Worm (Caenorhabditis elegans) whole organism, L3 larva: ENCODE data around the gene nhr-71.

ENCODE experiments used
- ZK546.5 ChIP-seq: sonication (generic microtip); optimal IDR thresholded peaks from 2 replicates; lab custom pipeline; 2017; ENCODE audit warnings: missing biosample characterization, missing genetic modification characterization
- ceh-16 ChIP-seq: sonication (generic microtip); optimal IDR thresholded peaks from 2 replicates; lab custom pipeline; 2017; ENCODE audit warnings: missing biosample characterization, missing genetic modification characterization
- ceh-28 ChIP-seq: fragments of 150-350 bp; optimal IDR thresholded peaks from 2 replicates; lab custom pipeline; 2014; ENCODE audit warnings: missing biosample characterization, missing genetic modification reagents, missing genetic modification characterization
- ceh-82 ChIP-seq: fragments of 150-350 bp; optimal IDR thresholded peaks from 2 replicates; lab custom pipeline; 2014; ENCODE audit warnings: missing biosample characterization, missing genetic modification characterization
- ceh-9 ChIP-seq: sonication (generic microtip); optimal IDR thresholded peaks from 2 replicates; lab custom pipeline; 2018; ENCODE audit warnings: missing biosample characterization, missing genetic modification characterization
- daf-12 ChIP-seq: fragments of 150-350 bp; optimal IDR thresholded peaks from 2 replicates; lab custom pipeline; 2014; ENCODE audit warnings: missing biosample characterization, missing genetic modification reagents, missing genetic modification characterization
- egl-5 ChIP-seq: fragments of 150-350 bp; optimal IDR thresholded peaks from 2 replicates; lab custom pipeline; 2017; ENCODE audit warnings: missing biosample characterization, missing genetic modification reagents, missing genetic modification characterization, inconsistent platforms
- elt-1 ChIP-seq: fragments of 150-350 bp; optimal IDR thresholded peaks from 2 replicates; lab custom pipeline; 2014; ENCODE audit warnings: missing biosample characterization, missing genetic modification characterization
- elt-2 ChIP-seq: sonication (generic microtip); optimal IDR thresholded peaks from 2 replicates; lab custom pipeline; 2016; ENCODE audit warnings: missing genetic modification reagents, mild to moderate bottlenecking, missing genetic modification characterization, missing compliant biosample characterization
- elt-3 ChIP-seq, 3 experiments: fragments of 150-350 bp in 1 of 3; sonication (generic microtip) in 2 of 3; optimal IDR thresholded peaks; 2 replicates in 2 of 3; 4 replicates in 1 of 3; lab custom pipeline; 2014 to 2017; ENCODE audit warnings: missing biosample characterization in 3 of 3, missing genetic modification characterization in 3 of 3
- eor-1 ChIP-seq, 2 experiments: fragments of 150-350 bp; optimal IDR thresholded peaks; 2 replicates each; lab custom pipeline; 2014 to 2018; ENCODE audit warnings: missing biosample characterization in 2 of 2, missing genetic modification characterization in 2 of 2
- fkh-10 ChIP-seq: sonication (generic microtip); optimal IDR thresholded peaks from 2 replicates; lab custom pipeline; 2017; ENCODE audit warnings: missing biosample characterization, missing genetic modification reagents, missing genetic modification characterization
- fos-1 ChIP-seq: fragments of 150-350 bp; optimal IDR thresholded peaks from 2 replicates; lab custom pipeline; 2014; ENCODE audit warnings: missing biosample characterization, missing genetic modification characterization
- lin-39 ChIP-seq: fragments of 150-350 bp; optimal IDR thresholded peaks from 2 replicates; lab custom pipeline; 2018; ENCODE audit warnings: missing biosample characterization, missing genetic modification reagents, missing genetic modification characterization
- mdl-1 ChIP-seq: fragments of 150-350 bp; optimal IDR thresholded peaks from 2 replicates; lab custom pipeline; 2014; ENCODE audit warnings: missing biosample characterization, missing genetic modification characterization
- mml-1 ChIP-seq: fragments of 150-350 bp; sonication (generic microtip); optimal IDR thresholded peaks from 3 replicates; lab custom pipeline; 2014; ENCODE audit warnings: missing biosample characterization, missing genetic modification characterization
- nfya-1 ChIP-seq: sonication (generic microtip); optimal IDR thresholded peaks from 2 replicates; lab custom pipeline; 2017; ENCODE audit warnings: missing genetic modification characterization, mild to moderate bottlenecking, missing compliant biosample characterization, antibody characterized with exemption, moderate library complexity; ENCODE audit not compliant: insufficient read depth
- nhr-11 ChIP-seq: fragments of 150-350 bp; optimal IDR thresholded peaks from 2 replicates; lab custom pipeline; 2014; ENCODE audit warnings: missing biosample characterization, missing genetic modification characterization
- nhr-12 ChIP-seq: fragments of 150-350 bp; optimal IDR thresholded peaks from 2 replicates; lab custom pipeline; 2014; ENCODE audit warnings: missing biosample characterization, missing genetic modification characterization
- nhr-23 ChIP-seq: fragments of 150-350 bp; optimal IDR thresholded peaks from 2 replicates; lab custom pipeline; 2014; ENCODE audit warnings: missing biosample characterization, missing genetic modification reagents, missing genetic modification characterization
- nhr-25 ChIP-seq: sonication (generic microtip); optimal IDR thresholded peaks from 2 replicates; lab custom pipeline; 2017; ENCODE audit warnings: missing biosample characterization, missing genetic modification characterization
- nhr-28 ChIP-seq: fragments of 150-350 bp; optimal IDR thresholded peaks from 2 replicates; lab custom pipeline; 2014; ENCODE audit warnings: missing biosample characterization, missing genetic modification characterization
- nhr-43 ChIP-seq: sonication (generic microtip); optimal IDR thresholded peaks from 2 replicates; lab custom pipeline; 2016; ENCODE audit warnings: mild to moderate bottlenecking, missing genetic modification characterization, missing compliant biosample characterization; ENCODE audit not compliant: poor library complexity, severe bottlenecking
- nhr-76 ChIP-seq: fragments of 150-350 bp; sonication (generic microtip); optimal IDR thresholded peaks from 5 replicates; lab custom pipeline; 2014; ENCODE audit warnings: missing biosample characterization, missing genetic modification characterization
- nhr-77 ChIP-seq: fragments of 150-350 bp; optimal IDR thresholded peaks from 2 replicates; lab custom pipeline; 2014; ENCODE audit warnings: missing biosample characterization, missing genetic modification characterization
- pha-4 ChIP-seq: fragments of 150-350 bp; optimal IDR thresholded peaks from 2 replicates; lab custom pipeline; 2014; ENCODE audit warnings: missing biosample characterization, missing genetic modification reagents, missing genetic modification characterization
- pqm-1 ChIP-seq: fragments of 150-350 bp; optimal IDR thresholded peaks from 2 replicates; lab custom pipeline; 2017; ENCODE audit warnings: missing biosample characterization, missing genetic modification characterization, inconsistent platforms
- skn-1 ChIP-seq: fragments of 150-350 bp; optimal IDR thresholded peaks from 2 replicates; lab custom pipeline; 2014; ENCODE audit warnings: missing biosample characterization, missing genetic modification characterization
- tbx-2 ChIP-seq: sonication (generic microtip); optimal IDR thresholded peaks from 2 replicates; lab custom pipeline; 2016; ENCODE audit warnings: mild to moderate bottlenecking, missing genetic modification characterization, missing compliant biosample characterization
- unc-62 ChIP-seq: fragments of 150-350 bp; sonication (generic microtip); optimal IDR thresholded peaks from 4 replicates; lab custom pipeline; 2014; ENCODE audit warnings: missing biosample characterization, missing genetic modification reagents, missing genetic modification characterization
- zag-1 ChIP-seq: fragments of 150-350 bp; optimal IDR thresholded peaks from 2 replicates; lab custom pipeline; 2014; ENCODE audit warnings: missing biosample characterization, missing genetic modification characterization
- ztf-11 ChIP-seq: fragments of 150-350 bp; optimal IDR thresholded peaks from 2 replicates; lab custom pipeline; 2014; ENCODE audit warnings: missing biosample characterization, missing genetic modification characterization

nhr-71 gene

DNA sequence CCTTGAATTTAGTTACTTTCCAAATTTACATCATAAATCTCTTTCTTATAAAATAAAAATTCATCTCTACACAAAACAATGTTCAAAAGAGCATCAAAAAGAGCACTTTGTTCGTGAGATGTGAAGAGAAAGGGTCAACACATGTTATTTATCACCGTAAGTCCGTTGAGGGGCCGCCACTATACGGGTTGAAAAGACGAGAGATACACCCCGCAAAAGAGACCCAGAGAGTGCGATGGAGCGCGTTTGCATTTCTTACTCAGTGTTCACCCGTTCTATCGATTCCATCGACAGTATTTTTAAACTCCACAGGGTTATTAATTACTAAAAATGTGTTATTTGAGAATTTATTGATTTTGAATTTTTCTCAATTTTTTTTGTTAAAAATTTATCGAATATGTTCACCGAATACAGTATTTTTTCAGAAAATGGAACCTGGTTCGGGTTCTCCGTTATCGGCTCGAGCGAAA is 20.2 kb upstream of the nhr-71 start, which contains the start of gene pix-1 (continued):
- peak; percentile 59 for TF ChIP-seq nhr-23 (tag; lab: Kevin White, UChicago)
- no peak for TF ChIP-seq elt-3 (tag; optimal IDR thresholded peaks at IDR 0.05; lab: Kevin White, UChicago)
- no peak for TF ChIP-seq ceh-16 (tag; lab: Kevin White, UChicago)
- TF ChIP-seq ceh-28 (tag; lab: Kevin White, UChicago) = peak; percentile 50
- peak; percentile 53 for TF ChIP-seq nhr-43
- TF ChIP-seq ceh-9 (tag; lab: Kevin White, UChicago) = no peak

DNA sequence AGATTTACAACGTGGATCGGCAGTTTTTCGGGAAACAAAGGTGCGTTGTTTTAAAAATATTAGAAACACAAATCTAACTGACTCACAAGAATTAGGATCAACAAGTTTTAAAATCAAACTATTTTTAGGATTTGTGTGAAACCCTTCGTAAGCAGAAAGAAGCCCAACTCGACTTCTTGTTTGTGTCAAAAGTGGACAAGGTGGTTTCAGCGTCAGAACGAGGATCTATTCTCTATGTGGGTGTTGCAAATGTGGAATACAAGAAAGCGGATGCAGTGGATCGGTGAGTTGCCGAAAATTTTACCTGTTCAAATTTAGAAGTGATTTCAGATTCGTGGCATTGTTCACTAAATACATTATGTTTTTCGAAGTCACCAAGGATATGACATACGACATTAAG is 18.1 kb upstream of the nhr-71 start:
- TF ChIP-seq tbx-2 (tag; lab: Kevin White, UChicago) (no peak), elt-3 (tag; optimal IDR thresholded peaks at IDR 0.05; lab: Kevin White, UChicago) (no peak), pha-4 (tag; lab: Kevin White, UChicago) (no peak), ceh-9 (tag; lab: Kevin White, UChicago) (no peak), egl-5 (tag; lab: Kevin White, UChicago) (no peak), daf-12 (tag; lab: Kevin White, UChicago) (no peak), nhr-11 (tag; lab: Kevin White, UChicago) (no peak), elt-2 (tag; lab: Kevin White, UChicago) (no peak), nhr-76 (tag; lab: Kevin White, UChicago) (no peak), ztf-11 (tag; lab: Kevin White, UChicago) (no peak), skn-1 (tag; lab: Kevin White, UChicago) (no peak), fkh-10 (GFP tag; lab: Kevin White, UChicago) (no peak), pqm-1 (tag; lab: Kevin White, UChicago) (no peak), ZK546.5 (no peak)
- TF ChIP-seq, all 47 proteins: peak for 0

DNA sequence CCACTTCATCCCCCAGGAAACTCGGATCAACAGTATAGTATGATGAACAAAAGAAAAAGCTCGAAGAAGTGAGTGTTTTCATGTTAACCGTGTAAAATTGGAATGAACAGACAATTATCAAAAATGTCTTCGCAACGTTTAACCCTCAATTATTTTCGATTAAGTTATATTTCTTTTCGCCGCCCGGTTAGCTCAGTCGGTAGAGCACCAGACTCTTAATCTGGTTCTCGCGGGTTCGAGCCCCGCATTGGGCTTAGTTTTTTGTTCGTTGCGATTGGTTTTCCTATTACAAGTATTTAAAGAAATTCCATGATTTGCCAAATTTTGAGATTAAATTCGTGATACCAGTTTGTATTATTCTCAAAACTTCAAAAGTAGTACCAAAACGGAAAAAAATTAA is 17.4 kb upstream of the nhr-71 start:
- TF ChIP-seq ceh-16 (tag; lab: Kevin White, UChicago) (no peak), pha-4 (tag; lab: Kevin White, UChicago) (no peak), lin-39 (no peak), nhr-28 (tag; lab: Kevin White, UChicago) (no peak), unc-62 (GFP tag; lab: Kevin White, UChicago) (no peak), nfya-1 (tag; lab: Kevin White, UChicago) (no peak), egl-5 (tag; lab: Kevin White, UChicago) (no peak), ceh-9 (tag; lab: Kevin White, UChicago) (no peak), nhr-12 (no peak), nhr-11 (tag; lab: Kevin White, UChicago) (no peak), eor-1 (tag; optimal IDR thresholded peaks at IDR 0.05; lab: Kevin White, UChicago) (no peak), tbx-2 (tag; lab: Kevin White, UChicago) (no peak), mml-1 (tag; lab: Kevin White, UChicago) (no peak), nhr-43 (no peak), ceh-82 (no peak), mdl-1 (tag; lab: Kevin White, UChicago) (no peak), zag-1 (tag; lab: Kevin White, UChicago) (no peak)

DNA sequence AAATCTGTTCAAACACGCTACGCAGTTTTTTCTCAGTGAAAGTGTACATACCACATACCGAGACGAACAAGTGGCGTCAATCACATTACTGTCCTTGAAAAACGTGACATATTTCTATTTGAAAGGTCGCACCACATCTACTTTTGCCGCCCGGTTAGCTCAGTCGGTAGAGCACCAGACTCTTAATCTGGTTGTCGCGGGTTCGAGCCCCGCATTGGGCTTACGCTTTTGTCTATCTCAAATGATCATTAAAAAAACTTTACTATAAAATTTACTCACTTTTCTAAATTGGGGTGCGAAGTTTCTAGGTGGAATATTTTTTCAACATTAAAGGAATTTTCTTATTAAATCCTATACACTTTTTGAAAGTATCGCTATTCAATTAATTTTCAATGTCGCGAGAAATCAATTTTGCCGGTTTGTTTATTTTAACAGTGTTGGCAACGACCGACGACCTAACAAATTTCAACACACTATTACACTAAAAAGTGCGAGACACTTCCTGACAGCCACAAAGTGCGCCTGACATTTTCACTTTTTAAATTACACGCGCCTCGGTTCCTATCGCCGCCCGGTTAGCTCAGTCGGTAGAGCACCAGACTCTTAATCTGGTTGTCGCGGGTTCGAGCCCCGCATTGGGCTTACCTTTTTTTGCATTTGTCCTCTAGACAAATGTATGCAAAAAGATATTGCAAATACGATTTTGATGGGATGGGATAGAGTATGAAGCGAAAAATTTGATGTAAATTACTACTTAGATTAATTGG is 16.7 kb upstream of the nhr-71 start:
- TF ChIP-seq nhr-43 = peak; percentile 53
- TF ChIP-seq nhr-23 (tag; lab: Kevin White, UChicago) = peak; percentile 41
- no peak for TF ChIP-seq fos-1
- TF ChIP-seq elt-2 (tag; lab: Kevin White, UChicago) = peak; percentile 25
- peak; percentile 24 for TF ChIP-seq lin-39
- TF ChIP-seq nhr-77 (tag; lab: Kevin White, UChicago) = no peak
- peak; percentile 72 for TF ChIP-seq pha-4 (tag; lab: Kevin White, UChicago)
- TF ChIP-seq nfya-1 (tag; lab: Kevin White, UChicago) = peak; percentile 27
- no peak for TF ChIP-seq elt-3 (tag; optimal IDR thresholded peaks at IDR 0.05; lab: Kevin White, UChicago)
- TF ChIP-seq nhr-25 (tag; lab: Kevin White, UChicago) = peak; percentile 54
- TF ChIP-seq, all 47 proteins: peak for 7

DNA sequence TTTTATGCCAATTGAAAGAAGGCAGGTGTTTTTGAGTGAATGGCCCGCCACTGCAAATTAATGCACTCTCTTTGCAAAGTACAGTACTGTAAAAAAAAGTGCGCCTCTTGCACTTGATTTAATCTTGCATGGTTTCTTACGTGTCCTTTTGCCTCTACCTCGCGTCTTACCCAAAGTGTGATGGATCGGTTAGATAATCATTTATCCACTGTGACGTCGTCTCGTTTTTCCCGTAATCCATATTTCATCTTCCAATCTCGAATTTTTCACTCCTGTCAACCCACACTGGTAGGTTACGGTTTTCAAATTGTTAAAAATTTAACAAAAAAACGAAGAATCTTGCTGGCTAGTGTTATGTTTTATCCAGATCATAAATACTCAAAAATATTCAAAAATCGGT is 10.4 kb upstream of the nhr-71 start:
- TF ChIP-seq elt-1 = peak; percentile 88
- TF ChIP-seq nhr-25 (tag; lab: Kevin White, UChicago) = peak; percentile 16
- TF ChIP-seq nhr-23 (tag; lab: Kevin White, UChicago) = peak; percentile 28
- TF ChIP-seq ztf-11 (tag; lab: Kevin White, UChicago) = no peak
